Fruit fly (Drosophila melanogaster) whole organism, wandering third instar larva: ENCODE results near the gene Muc91C.

Source experiments
- Abd-B ChIP-seq: fragments of >200 bp; optimal IDR thresholded peaks from 2 replicates; lab custom pipeline; 2017; ENCODE audit warnings: missing biosample characterization, missing genetic modification characterization
- CG32264 ChIP-seq: fragments of 200-800 bp; sonication (Bioruptor generic); optimal IDR thresholded peaks from 2 replicates; lab custom pipeline; 2016; ENCODE audit warnings: missing biosample characterization, missing genetic modification characterization
- CG9705 ChIP-seq: fragments of 200-800 bp; sonication (Bioruptor generic); optimal IDR thresholded peaks from 2 replicates; lab custom pipeline; 2018; ENCODE audit warnings: missing biosample characterization, mild to moderate bottlenecking, missing genetic modification characterization
- CrebA ChIP-seq: fragments of 200-800 bp; sonication (Bioruptor generic); optimal IDR thresholded peaks from 2 replicates; lab custom pipeline; 2016; ENCODE audit warnings: missing biosample characterization, mild to moderate bottlenecking, missing genetic modification characterization, borderline replicate concordance
- Dif ChIP-seq: fragments of 200-275, 200-300 bp; sonication (Bioruptor generic); optimal IDR thresholded peaks from 2 replicates; lab custom pipeline; 2018; ENCODE audit warnings: missing biosample characterization, missing genetic modification characterization; ENCODE audit not compliant: partially characterized antibody
- GATAd ChIP-seq: sonication (Bioruptor generic); optimal IDR thresholded peaks from 2 replicates; lab custom pipeline; 2016; ENCODE audit warnings: missing biosample characterization, missing genetic modification characterization
- HLH106 ChIP-seq: fragments of 200-800 bp; optimal IDR thresholded peaks from 3 replicates; lab custom pipeline; 2019; ENCODE audit warnings: missing biosample characterization, mild to moderate bottlenecking, missing genetic modification characterization, moderate library complexity
- Hnf4 ChIP-seq: fragments of 200-800 bp; sonication (Bioruptor generic); optimal IDR thresholded peaks from 2 replicates; lab custom pipeline; 2016; ENCODE audit warnings: missing biosample characterization, mild to moderate bottlenecking, missing genetic modification characterization
- Hr78 ChIP-seq: fragments of >200 bp; optimal IDR thresholded peaks from 2 replicates; lab custom pipeline; 2017; ENCODE audit warnings: missing biosample characterization, missing genetic modification characterization
- Jra ChIP-seq: sonication (Bioruptor generic); optimal IDR thresholded peaks from 2 replicates; lab custom pipeline; 2016; ENCODE audit warnings: missing biosample characterization, missing genetic modification characterization
- Mio ChIP-seq: sonication (Bioruptor generic); optimal IDR thresholded peaks from 2 replicates; lab custom pipeline; 2016; ENCODE audit warnings: missing biosample characterization, missing genetic modification characterization
- Myc ChIP-seq: fragments of >200 bp; optimal IDR thresholded peaks from 2 replicates; lab custom pipeline; 2017
- N ChIP-seq: fragments of >200 bp; optimal IDR thresholded peaks from 2 replicates; lab custom pipeline; 2018; ENCODE audit warnings: missing biosample characterization, missing external identifiers, missing genetic modification characterization
- OdsH ChIP-seq: fragments of 200-800 bp; sonication (Bioruptor generic); optimal IDR thresholded peaks from 2 replicates; lab custom pipeline; 2016; ENCODE audit warnings: missing biosample characterization, mild to moderate bottlenecking, missing genetic modification characterization
- Rel ChIP-seq, 2 experiments: fragments of 200-800 bp; sonication (Bioruptor generic) in 1 of 2; optimal IDR thresholded peaks; 2 replicates in 1 of 2; 3 replicates in 1 of 2; lab custom pipeline; 2016 to 2019; ENCODE audit warnings: mild to moderate bottlenecking in 2 of 2, missing biosample characterization in 2 of 2, missing genetic modification characterization in 2 of 2, moderate library complexity in 1 of 2
- Sp1 ChIP-seq: fragments of 200-800 bp; sonication (Bioruptor generic); optimal IDR thresholded peaks from 3 replicates; lab custom pipeline; 2019; ENCODE audit warnings: missing biosample characterization, mild to moderate bottlenecking, missing genetic modification characterization, moderate library complexity
- Vsx2 ChIP-seq: fragments of 200-300, 225-300 bp; sonication (Bioruptor generic); optimal IDR thresholded peaks from 2 replicates; lab custom pipeline; 2018; ENCODE audit warnings: missing biosample characterization, missing genetic modification characterization; ENCODE audit not compliant: partially characterized antibody
- br ChIP-seq: fragments of 200-800 bp; sonication (Bioruptor generic); optimal IDR thresholded peaks from 2 replicates; lab custom pipeline; 2016; ENCODE audit warnings: missing biosample characterization, missing genetic modification characterization
- brk ChIP-seq: fragments of 200-800 bp; sonication (Bioruptor generic); optimal IDR thresholded peaks from 2 replicates; lab custom pipeline; 2016; ENCODE audit warnings: missing biosample characterization, mild to moderate bottlenecking, missing genetic modification characterization
- dl ChIP-seq, 2 experiments: fragments of 175-275, 200-275 bp in 1 of 2; fragments of 200-275 bp in 1 of 2; sonication (Bioruptor generic); optimal IDR thresholded peaks; lab custom pipeline; 2018; ENCODE audit warnings: mild to moderate bottlenecking in 2 of 2, missing biosample characterization in 2 of 2, missing genetic modification characterization in 2 of 2, moderate library complexity in 2 of 2; ENCODE audit not compliant: partially characterized antibody in 2 of 2, insufficient read depth in 1 of 2
- dmrt93B ChIP-seq: fragments of 200-800 bp; sonication (Bioruptor generic); optimal IDR thresholded peaks from 2 replicates; lab custom pipeline; 2018; ENCODE audit warnings: missing biosample characterization, mild to moderate bottlenecking, missing genetic modification characterization
- dsf ChIP-seq: sonication (Bioruptor generic); optimal IDR thresholded peaks from 2 replicates; lab custom pipeline; 2016; ENCODE audit warnings: missing biosample characterization, missing genetic modification characterization, borderline replicate concordance
- ey ChIP-seq: fragments of 200-800 bp; sonication (Bioruptor generic); optimal IDR thresholded peaks from 2 replicates; lab custom pipeline; 2016; ENCODE audit warnings: missing biosample characterization, missing genetic modification characterization
- foxo ChIP-seq, 2 experiments: fragments of 200-800 bp; sonication (Bioruptor generic); optimal IDR thresholded peaks; 2 replicates in 1 of 2; 3 replicates in 1 of 2; lab custom pipeline; 2016 to 2017; ENCODE audit warnings: missing biosample characterization in 2 of 2, missing genetic modification characterization in 2 of 2
- fru ChIP-seq: fragments of 200-800 bp; sonication (Bioruptor generic); optimal IDR thresholded peaks from 3 replicates; lab custom pipeline; 2016; ENCODE audit warnings: missing biosample characterization, mild to moderate bottlenecking, missing genetic modification characterization
- h ChIP-seq: fragments of 200-800 bp; sonication (Bioruptor generic); optimal IDR thresholded peaks from 3 replicates; lab custom pipeline; 2016; ENCODE audit warnings: missing biosample characterization, mild to moderate bottlenecking, missing genetic modification characterization
- psq ChIP-seq: fragments of 200-800 bp; sonication (Bioruptor generic); optimal IDR thresholded peaks from 3 replicates; lab custom pipeline; 2017; ENCODE audit warnings: missing biosample characterization, mild to moderate bottlenecking, missing genetic modification characterization, moderate library complexity
- rgr ChIP-seq: fragments of 200-800 bp; sonication (Bioruptor generic); optimal IDR thresholded peaks from 3 replicates; lab custom pipeline; 2016; ENCODE audit warnings: missing biosample characterization, mild to moderate bottlenecking, missing genetic modification characterization
- sage ChIP-seq: fragments of 200-800 bp; sonication (Bioruptor generic); optimal IDR thresholded peaks from 2 replicates; lab custom pipeline; 2016; ENCODE audit warnings: missing biosample characterization, mild to moderate bottlenecking, missing genetic modification characterization
- sv ChIP-seq: fragments of 200-800 bp; sonication (Bioruptor generic); optimal IDR thresholded peaks from 3 replicates; lab custom pipeline; 2016; ENCODE audit warnings: missing biosample characterization, missing genetic modification characterization
- tai ChIP-seq: sonication (Bioruptor generic); optimal IDR thresholded peaks from 2 replicates; lab custom pipeline; 2016; ENCODE audit warnings: missing biosample characterization, missing genetic modification characterization
- woc ChIP-seq: sonication (Bioruptor generic); optimal IDR thresholded peaks from 2 replicates; lab custom pipeline; 2016; ENCODE audit warnings: missing biosample characterization, mild to moderate bottlenecking, missing genetic modification characterization

Gene Muc91C

DNA sequence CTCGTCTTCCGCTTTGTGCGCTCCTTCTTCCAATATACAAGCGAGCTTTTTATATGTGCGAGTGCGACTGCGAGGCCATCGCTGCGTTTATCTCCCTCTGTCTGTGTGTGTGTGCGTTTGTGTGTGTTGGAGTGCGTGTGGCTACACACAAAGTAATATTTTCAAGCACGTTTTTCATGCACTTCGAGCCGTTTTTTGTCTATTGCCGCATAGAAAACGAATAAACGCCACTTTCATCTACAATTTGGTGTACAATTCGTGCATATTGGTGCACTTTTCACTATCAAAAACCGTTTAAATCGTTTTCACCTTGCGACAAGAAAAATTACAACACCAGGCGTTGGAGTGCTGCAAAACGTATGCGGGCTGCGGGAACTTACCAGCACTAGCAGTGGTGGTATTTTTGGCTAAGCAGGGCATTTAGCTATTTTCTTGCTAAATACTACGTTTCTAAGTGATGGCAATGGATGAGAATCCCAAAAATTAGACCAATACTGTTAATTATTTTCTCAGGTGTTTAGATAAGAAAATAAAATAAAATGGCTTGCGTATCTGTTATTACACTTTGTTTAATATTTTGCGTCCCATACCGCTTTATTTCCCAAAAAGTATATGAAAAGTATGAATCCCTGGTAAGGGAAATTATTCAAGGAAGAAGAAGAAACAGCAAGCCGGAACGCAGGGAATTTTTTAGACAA lies 33.4 kb downstream of the Muc91C start, which contains the start of the genes CG31224 and CstF64:
TSS of gene CG31224 (minus strand) at position 365 of the 698 bp plus-strand sequence.
TSS of gene CstF64 (plus strand) at position 674 of the 698 bp plus-strand sequence.
- TF ChIP-seq Hnf4 (no peak), rgr (GFP tag; lab: Kevin White, UChicago) (peak; percentile 85), Jra (GFP tag; lab: Kevin White, UChicago) (peak; percentile 90), Sp1 (GFP tag; lab: Kevin White, UChicago) (peak; percentile 78), br (GFP tag; lab: Kevin White, UChicago) (peak; percentile 83), ey (GFP tag; lab: Kevin White, UChicago) (peak; percentile 85), HLH106 (tag; lab: Kevin White, UChicago) (peak; percentile 84), sage (GFP tag; lab: Kevin White, UChicago) (peak; percentile 59), Hr78 (GFP tag; lab: Kevin White, UChicago) (no peak), dsf (GFP tag; lab: Kevin White, UChicago) (peak; percentile 87), Rel (GFP tag; optimal IDR thresholded peaks at IDR 0.05; lab: Kevin White, UChicago) (no peak), Rel (tag; optimal IDR thresholded peaks at IDR 0.05; lab: Kevin White, UChicago) (peak; percentile 63), CrebA (no peak), GATAd (GFP tag; lab: Kevin White, UChicago) (peak; percentile 84), foxo (GFP tag; optimal IDR thresholded peaks at IDR 0.05; lab: Kevin White, UChicago) (peak; percentile 30 to 88), h (GFP tag; lab: Kevin White, UChicago) (peak; percentile 84), Myc (lab: Kevin White, UChicago) (peak; percentile 97), brk (no peak), CG9705 (GFP tag; lab: Kevin White, UChicago) (peak; percentile 74), CG32264 (GFP tag; lab: Kevin White, UChicago) (peak; percentile 82), dmrt93B (GFP tag; lab: Kevin White, UChicago) (peak; percentile 78), Abd-B (GFP tag; lab: Kevin White, UChicago) (no peak), fru (peak; percentile 85), dl (GFP tag; optimal IDR thresholded peaks at IDR 0.05; lab: Kevin White, UChicago; ENCODE audit: insufficient read depth in 1 of 2, partially characterized antibody in 2 of 2) (no peak), Mio (GFP tag; lab: Kevin White, UChicago) (peak; percentile 51), psq (GFP tag; lab: Kevin White, UChicago) (peak; percentile 96), OdsH (GFP tag; lab: Kevin White, UChicago) (peak; percentile 78), woc (GFP tag; lab: Kevin White, UChicago) (peak; percentile 90), sv (GFP tag; lab: Kevin White, UChicago) (peak; percentile 82), N (peak; percentile 21)

DNA sequence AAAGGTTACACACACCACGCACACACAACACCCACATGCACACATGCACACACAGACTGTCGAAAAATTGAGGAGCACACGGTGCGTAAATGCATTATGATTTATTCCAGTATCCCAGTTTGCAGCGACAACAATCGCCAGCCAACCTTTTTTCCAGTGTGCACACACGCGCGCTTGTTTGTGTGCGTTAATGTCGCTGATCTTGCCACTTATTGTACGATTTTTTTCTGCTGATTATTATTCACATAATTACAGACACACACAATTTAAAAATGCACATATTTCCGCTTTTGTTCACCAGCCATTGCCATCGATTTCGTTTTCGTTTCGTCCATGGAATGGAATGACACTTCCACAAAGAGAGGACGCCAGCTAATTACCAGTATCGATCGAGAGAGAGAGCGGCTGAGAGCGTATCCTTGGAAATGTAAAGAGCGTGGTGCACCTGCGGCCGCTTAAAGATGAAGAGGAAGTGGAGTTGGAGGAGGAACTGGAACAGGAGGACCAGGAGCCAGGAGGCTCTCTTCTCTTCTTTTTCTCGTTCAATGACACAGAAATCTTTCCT lies 34.1 kb downstream of the Muc91C start:
- TF ChIP-seq Dif (GFP tag; lab: Kevin White, UChicago) (peak; percentile 51), dl (GFP tag; optimal IDR thresholded peaks at IDR 0.05; lab: Kevin White, UChicago; ENCODE audit: insufficient read depth in 1 of 2, partially characterized antibody in 2 of 2) (peak in 1 of 2 experiments; percentile 28), foxo (GFP tag; optimal IDR thresholded peaks at IDR 0.05; lab: Kevin White, UChicago) (no peak), fru (no peak), Hr78 (GFP tag; lab: Kevin White, UChicago) (no peak), ey (GFP tag; lab: Kevin White, UChicago) (no peak), CG32264 (GFP tag; lab: Kevin White, UChicago) (no peak), Myc (lab: Kevin White, UChicago) (no peak), Vsx2 (peak; percentile 96), h (GFP tag; lab: Kevin White, UChicago) (no peak), tai (GFP tag; lab: Kevin White, UChicago) (no peak), woc (GFP tag; lab: Kevin White, UChicago) (no peak), br (GFP tag; lab: Kevin White, UChicago) (no peak)
- TF ChIP-seq, all 38 proteins: peak for 3

DNA sequence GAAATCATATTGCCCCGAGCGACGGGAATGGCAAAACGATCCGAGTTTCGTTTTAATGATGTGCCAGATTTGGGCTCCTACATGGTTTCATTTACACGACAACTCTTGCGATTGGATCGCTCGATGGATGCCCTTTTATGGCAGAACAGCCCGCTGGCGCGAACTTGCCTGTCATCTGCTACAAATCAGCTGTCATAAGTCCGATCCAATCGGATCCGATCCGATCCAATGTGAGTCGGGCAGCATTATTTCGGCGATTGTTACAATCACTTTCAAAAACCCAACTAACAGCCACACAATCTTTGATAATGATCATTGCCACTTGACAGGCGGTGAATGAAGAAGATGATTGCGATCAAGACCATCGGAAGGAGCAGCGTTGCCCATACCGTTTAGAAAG lies 48.9 kb downstream of the Muc91C start:
- TF ChIP-seq N, result no peak
- TF ChIP-seq, all 38 proteins: peak for 0
